Fruit fly (Drosophila melanogaster): ENCODE data around the gene Acsf3.

- TF ChIP-seq CG14711 (tag; optimal IDR thresholded peaks at IDR 0.05) (no peak), ovo (GFP tag; optimal IDR thresholded peaks at IDR 0.05) (no peak), CG33017 (tag; optimal IDR thresholded peaks at IDR 0.05) (no peak), CG1620 (GFP tag; optimal IDR thresholded peaks at IDR 0.05) (no peak), Clk (GFP tag; optimal IDR thresholded peaks at IDR 0.05) (no peak), CG5204 (GFP tag; optimal IDR thresholded peaks at IDR 0.05) (no peak)
Measured at dm6 chrX:7379569-7379968, 50.7 kb downstream of the Acsf3 start.

All from whole organism, adult.